Fruit fly (Drosophila melanogaster): ENCODE measurements around the gene CG12099.

Gene CG12099

DNA sequence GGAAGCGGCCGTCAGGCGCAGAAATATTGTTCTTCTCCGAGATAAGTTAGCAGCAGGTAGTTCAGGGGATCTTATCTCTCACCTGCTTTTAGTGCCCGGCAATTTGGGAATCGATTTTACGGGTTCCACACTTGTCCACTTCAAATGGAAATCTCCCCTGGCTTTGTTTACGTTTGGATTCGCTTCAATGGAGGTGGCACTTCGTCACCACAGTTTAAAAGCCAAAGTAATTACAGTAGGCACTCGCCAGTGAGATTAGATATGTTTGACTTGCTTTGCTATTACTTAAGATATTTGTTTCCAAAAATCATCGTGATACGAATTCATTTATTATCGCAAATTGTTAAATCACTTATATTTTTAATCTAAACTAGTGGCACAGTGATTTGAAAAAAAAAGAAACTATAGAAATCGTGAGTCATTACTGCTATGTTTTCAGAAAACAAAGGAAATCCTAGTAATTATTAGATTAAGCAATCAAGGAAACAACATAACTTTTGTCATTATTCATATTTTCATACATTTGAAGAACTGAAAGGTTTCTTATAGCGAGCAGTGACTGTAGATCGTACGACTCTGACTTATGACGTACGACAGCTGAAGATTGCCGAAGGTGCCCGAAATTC lies 9.8 kb downstream of the CG12099 start (continued):
- TF ChIP-seq CG6854 (GFP tag; optimal IDR thresholded peaks at IDR 0.05) (peak; percentile 41), CG10321 (GFP tag; IDR thresholded peaks at IDR 0.05) (no peak), cato (GFP tag; optimal IDR thresholded peaks at IDR 0.05; ENCODE audit: borderline replicate concordance) (peak; percentile 13), ci (GFP tag; IDR thresholded peaks at IDR 0.05) (no peak), E2f2 (GFP tag; IDR thresholded peaks at IDR 0.05) (peak; percentile 8; the same call in 1 of the 2 replicates), CG12659 (GFP tag; optimal IDR thresholded peaks at IDR 0.05) (peak; percentile 52), lab (GFP tag; optimal IDR thresholded peaks at IDR 0.05) (peak; percentile 81), CG8478 (optimal IDR thresholded peaks at IDR 0.05) (no peak), gcm2 (GFP tag; optimal IDR thresholded peaks at IDR 0.05) (no peak), gsb (GFP tag; IDR thresholded peaks at IDR 0.05) (0 out of 2 replicates have a peak, but pooled peaks have one; percentile 5), MTF-1 (GFP tag; optimal IDR thresholded peaks at IDR 0.05; ENCODE audit: borderline replicate concordance) (peak; percentile 21), lbe (GFP tag; optimal IDR thresholded peaks at IDR 0.05) (peak; percentile 76), CG4424 (GFP tag; optimal IDR thresholded peaks at IDR 0.05) (peak; percentile 59), CG1603 (tag; optimal IDR thresholded peaks at IDR 0.05) (no peak), CG8089 (GFP tag; optimal IDR thresholded peaks at IDR 0.05) (no peak), CG32532 (GFP tag; IDR thresholded peaks at IDR 0.05) (peak; percentile 68), CG10543 (GFP tag; optimal IDR thresholded peaks at IDR 0.05) (peak; percentile 35), CG12769 (tag; optimal IDR thresholded peaks at IDR 0.05) (peak; percentile 33), HLH4C (GFP tag; IDR thresholded peaks at IDR 0.05; ENCODE audit: partially characterized antibody) (no peak), unpg (GFP tag; optimal IDR thresholded peaks at IDR 0.05) (peak; percentile 50), Hand (GFP tag; optimal IDR thresholded peaks at IDR 0.05) (peak; percentile 67), ase (GFP tag; IDR thresholded peaks at IDR 0.05) (no peak), CG13123 (GFP tag; optimal IDR thresholded peaks at IDR 0.05) (no peak), rib (GFP tag; IDR thresholded peaks at IDR 0.05) (no peak), tx (GFP tag; optimal IDR thresholded peaks at IDR 0.05) (peak; percentile 41), HHEX (GFP tag; optimal IDR thresholded peaks at IDR 0.05) (peak; percentile 59), CG17186 (GFP tag; optimal IDR thresholded peaks at IDR 0.05) (no peak), HmgZ (tag; optimal IDR thresholded peaks at IDR 0.05) (peak; percentile 25), Chrac-16 (GFP tag; optimal IDR thresholded peaks at IDR 0.05) (peak; percentile 53), PHDP (tag; optimal IDR thresholded peaks at IDR 0.05) (peak; percentile 56), tin (GFP tag; optimal IDR thresholded peaks at IDR 0.05) (peak; percentile 37), sr (GFP tag; IDR thresholded peaks at IDR 0.05) (no peak), CG7839 (tag; optimal IDR thresholded peaks at IDR 0.05) (peak; percentile 79), TFAM (GFP tag; optimal IDR thresholded peaks at IDR 0.05) (no peak), grau (tag; optimal IDR thresholded peaks at IDR 0.05) (peak; percentile 95), h (optimal IDR thresholded peaks at IDR 0.05) (no peak), Ravus (GFP tag; IDR thresholded peaks at IDR 0.05) (0 out of 2 replicates have a peak, but pooled peaks have one; percentile 0), Lim3 (GFP tag; IDR thresholded peaks at IDR 0.05) (no peak), CG6791 (GFP tag; IDR thresholded peaks at IDR 0.05; ENCODE audit: partially characterized antibody) (no peak), CG15514 (GFP tag; optimal IDR thresholded peaks at IDR 0.05) (peak; percentile 48), Nf-YC (tag; optimal IDR thresholded peaks at IDR 0.05) (peak; percentile 52), dpn (GFP tag; optimal IDR thresholded peaks at IDR 0.05) (peak; percentile 64), CG12155 (GFP tag; optimal IDR thresholded peaks at IDR 0.05) (peak; percentile 65), B-H2 (GFP tag; optimal IDR thresholded peaks at IDR 0.05) (peak; percentile 6), Fer3 (tag; optimal IDR thresholded peaks at IDR 0.05) (peak; percentile 65), onecut (GFP tag; IDR thresholded peaks at IDR 0.05) (no peak), CG10959 (GFP tag; IDR thresholded peaks at IDR 0.05) (no peak), CG7372 (GFP tag; IDR thresholded peaks at IDR 0.05) (0 out of 2 replicates have a peak, but pooled peaks have one; percentile 9), CG14667 (GFP tag; IDR thresholded peaks at IDR 0.05) (no peak), ATbp (GFP tag; optimal IDR thresholded peaks at IDR 0.05) (no peak)
